Worm (Caenorhabditis elegans): ENCODE results near the gene slrp-1.

The slrp-1 gene

DNA sequence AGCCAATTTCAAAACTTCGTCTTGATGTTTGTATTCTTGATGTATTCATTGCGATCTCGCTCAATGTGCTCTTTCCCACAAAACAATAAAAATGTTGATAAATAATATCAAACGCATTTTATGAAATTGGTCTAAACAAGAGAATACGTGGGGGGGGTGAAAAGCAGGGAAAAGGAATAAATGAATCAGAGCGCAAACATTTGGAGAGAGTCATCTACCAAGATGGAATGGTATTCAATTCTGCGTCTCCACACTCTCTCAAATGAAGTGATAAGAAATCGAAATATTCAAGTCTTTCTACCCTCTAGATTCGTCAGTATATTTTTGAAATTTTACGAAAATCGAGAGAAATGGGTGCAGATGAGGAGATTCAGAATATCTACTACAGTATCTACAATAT, 15.0 kb downstream of the slrp-1 start, which contains the start of gene C50B8.5 (continued):
- TF ChIP-seq pha-4 (GFP tag; IDR thresholded peaks at IDR 0.05) (no peak), pha-4 (tag; optimal IDR thresholded peaks at IDR 0.05) (no peak), T20F7.1 (GFP tag; optimal IDR thresholded peaks at IDR 0.05) (no peak), nhr-6 (tag; optimal IDR thresholded peaks at IDR 0.05) (peak; percentile 88), egl-27 (tag; optimal IDR thresholded peaks at IDR 0.05) (no peak), ZK337.2 (GFP tag; IDR thresholded peaks at IDR 0.05) (no peak), aly-2 (tag; optimal IDR thresholded peaks at IDR 0.05) (no peak), dmd-8 (GFP tag; IDR thresholded peaks at IDR 0.05) (no peak), lir-3 (tag; optimal IDR thresholded peaks at IDR 0.05) (no peak), D1046.2 (GFP tag; IDR thresholded peaks at IDR 0.05) (no peak), dmd-6 (GFP tag; IDR thresholded peaks at IDR 0.05) (peak; percentile 8; the same call in 1 of the 2 replicates), dve-1 (tag; optimal IDR thresholded peaks at IDR 0.05; ENCODE audit: insufficient read depth) (peak; percentile 65), daf-12 (tag; optimal IDR thresholded peaks at IDR 0.05) (no peak), F49E8.2 (tag; optimal IDR thresholded peaks at IDR 0.05; ENCODE audit: borderline replicate concordance) (no peak), ceh-32 (tag; optimal IDR thresholded peaks at IDR 0.05; ENCODE audit: poor library complexity) (no peak), Y48G9A.11 (GFP tag; IDR thresholded peaks at IDR 0.05) (no peak), ztf-7 (tag; optimal IDR thresholded peaks at IDR 0.05) (no peak)

DNA sequence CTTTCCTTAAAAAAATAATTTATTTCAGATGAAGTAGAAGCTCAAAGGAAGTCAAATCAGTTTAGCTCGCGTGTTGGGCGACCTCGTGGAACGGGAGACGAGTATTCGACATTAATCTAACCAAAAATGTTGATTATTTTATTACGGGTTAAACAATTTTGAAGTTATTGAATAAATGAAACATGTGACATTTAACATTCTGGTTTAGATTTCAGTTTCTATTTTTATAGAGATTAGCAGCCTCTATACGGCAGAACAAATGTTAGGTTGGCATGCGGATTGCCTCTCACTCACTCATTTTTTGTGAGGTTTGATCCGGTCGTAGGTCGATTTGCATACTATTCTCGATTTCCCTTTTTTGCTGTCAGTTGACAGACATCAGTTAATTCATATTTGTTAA, 18.8 kb downstream of the slrp-1 start, which contains the start of gene F53F4.1:
Gene F53F4.1, plus strand, starts transcription at position 301 of the 400 bp plus-strand sequence.
- no peak for TF ChIP-seq zag-1 (tag; optimal IDR thresholded peaks at IDR 0.05)
- no peak for TF ChIP-seq lim-7 (GFP tag; IDR thresholded peaks at IDR 0.05)
- no peak for TF ChIP-seq aly-2 (tag; optimal IDR thresholded peaks at IDR 0.05)
- no peak for TF ChIP-seq lir-3 (tag; optimal IDR thresholded peaks at IDR 0.05)
- TF ChIP-seq nhr-25 (tag; optimal IDR thresholded peaks at IDR 0.05; ENCODE audit: borderline replicate concordance, insufficient read depth): no peak
- TF ChIP-seq R02D3.7 (tag; optimal IDR thresholded peaks at IDR 0.05): no peak
- no peak for TF ChIP-seq dve-1 (tag; optimal IDR thresholded peaks at IDR 0.05; ENCODE audit: insufficient read depth)

DNA sequence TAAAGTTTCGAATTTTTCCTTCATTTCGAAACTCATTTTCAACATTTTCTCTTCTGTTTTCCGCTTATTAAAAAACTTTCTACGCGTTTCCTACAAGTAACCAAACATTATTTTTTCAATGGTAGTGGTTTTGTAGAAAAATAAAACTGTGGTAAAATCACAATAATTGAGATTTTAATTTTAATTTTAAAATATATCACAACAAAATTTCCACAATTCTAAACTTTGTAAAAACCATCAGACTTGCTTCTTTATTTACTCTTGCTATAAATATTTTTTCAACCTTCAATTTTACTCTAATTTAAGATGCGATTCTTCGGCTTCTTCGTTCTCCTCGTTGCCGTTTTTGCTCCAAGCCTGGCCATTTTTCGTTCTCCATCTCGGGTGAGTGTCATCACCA, 22.2 kb downstream of the slrp-1 start, which contains the start of gene F53F4.17:
Gene F53F4.17, plus strand, starts transcription at position 301 of the 400 bp plus-strand sequence.
- TF ChIP-seq zip-11 (GFP tag; IDR thresholded peaks at IDR 0.05) (no peak), daf-19 (GFP tag; conservative IDR thresholded peaks at IDR 0.05) (no peak), nhr-48 (tag; optimal IDR thresholded peaks at IDR 0.05) (no peak), spr-3 (GFP tag; optimal IDR thresholded peaks at IDR 0.05) (no peak), gei-8 (GFP tag; optimal IDR thresholded peaks at IDR 0.05) (no peak), daf-16 (GFP tag; optimal IDR thresholded peaks at IDR 0.05) (no peak), daf-16 (tag; optimal IDR thresholded peaks at IDR 0.05) (no peak), unc-39 (tag; optimal IDR thresholded peaks at IDR 0.05) (no peak), lin-1 (GFP tag; IDR thresholded peaks at IDR 0.05) (no peak), snpc-4 (tag; optimal IDR thresholded peaks at IDR 0.05) (no peak)

DNA sequence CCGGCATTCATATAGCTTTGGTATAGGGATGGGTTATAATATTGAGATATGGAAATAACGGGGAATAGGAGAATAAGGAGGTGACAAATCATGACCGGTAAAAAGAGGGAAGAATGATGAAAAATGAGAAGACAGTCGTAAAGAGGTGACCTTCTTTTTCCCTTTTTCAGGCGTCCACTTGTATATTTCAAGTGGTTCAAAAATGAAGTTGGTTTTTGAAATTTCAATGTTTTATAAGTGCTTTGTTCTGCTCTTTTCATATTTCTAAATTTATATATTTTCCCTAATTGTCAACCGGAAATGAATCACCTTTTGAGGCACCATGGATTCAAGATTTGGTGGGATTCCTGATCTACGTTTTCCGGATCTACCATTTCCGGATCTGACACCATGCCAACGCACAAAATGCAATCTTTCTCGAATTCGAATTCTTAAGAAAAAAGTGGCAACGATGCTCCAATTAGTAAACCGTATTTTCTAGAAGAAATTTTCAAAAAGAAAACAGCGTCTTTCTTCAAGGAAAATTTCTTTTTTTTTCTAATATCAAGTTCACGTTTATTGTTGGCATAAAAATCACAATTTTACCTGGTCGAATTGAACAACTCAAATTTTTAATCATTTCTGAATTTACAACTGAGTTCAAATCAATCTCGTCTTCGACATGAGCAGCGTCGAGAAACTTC, 24.0 kb downstream of the slrp-1 start, which contains the start of the genes F53F4.2 and F53F4.18:
Gene F53F4.2, minus strand, starts transcription at position 101 of the 683 bp plus-strand sequence.
Gene F53F4.18, plus strand, starts transcription at position 633 of the 683 bp plus-strand sequence.
- no peak for TF ChIP-seq aly-2 (tag; optimal IDR thresholded peaks at IDR 0.05)
- no peak for TF ChIP-seq F10B5.3 (tag; optimal IDR thresholded peaks at IDR 0.05)
- TF ChIP-seq duxl-1 (tag; optimal IDR thresholded peaks at IDR 0.05; ENCODE audit: poor library complexity): no peak
- TF ChIP-seq D1046.2 (GFP tag; IDR thresholded peaks at IDR 0.05): no peak
- TF ChIP-seq gei-8 (GFP tag; optimal IDR thresholded peaks at IDR 0.05): no peak
- no peak for TF ChIP-seq T20F7.1 (GFP tag; optimal IDR thresholded peaks at IDR 0.05)
- TF ChIP-seq Y105C5A.15 (GFP tag; IDR thresholded peaks at IDR 0.05): no peak
- no peak for TF ChIP-seq hlh-11 (tag; optimal IDR thresholded peaks at IDR 0.05)
- TF ChIP-seq hif-1 (tag; optimal IDR thresholded peaks at IDR 0.05): no peak
- TF ChIP-seq rbr-2 (tag; optimal IDR thresholded peaks at IDR 0.05): no peak
- TF ChIP-seq arid-1 (GFP tag; conservative IDR thresholded peaks at IDR 0.05): no peak
- no peak for TF ChIP-seq jun-1 (tag; optimal IDR thresholded peaks at IDR 0.05)
